Fruit fly (Drosophila melanogaster): ENCODE results near the gene btn.

btn gene

DNA sequence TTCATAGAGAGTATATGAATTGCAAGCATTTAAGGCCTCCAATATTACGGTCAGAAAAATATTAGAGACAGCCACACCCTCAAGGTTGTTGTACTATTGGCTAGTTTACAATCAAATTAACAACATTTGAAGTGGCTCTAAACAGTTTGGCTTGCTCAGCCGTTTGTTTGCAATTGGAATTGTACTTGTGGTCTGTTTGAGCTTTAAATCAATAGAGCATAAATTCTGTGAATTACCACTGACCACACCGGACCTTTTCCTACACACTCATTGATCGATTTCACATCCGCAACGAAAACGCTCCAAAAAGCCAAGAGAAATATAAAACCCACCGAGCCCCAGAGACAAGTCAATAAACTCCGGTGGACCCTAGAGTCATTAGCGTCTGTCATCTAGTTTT lies 12.8 kb downstream of the btn start (continued):
- TF ChIP-seq CG12659 (GFP tag; optimal IDR thresholded peaks at IDR 0.05) (peak; percentile 21), PHDP (tag; optimal IDR thresholded peaks at IDR 0.05) (peak; percentile 37), CG33557 (GFP tag; optimal IDR thresholded peaks at IDR 0.05) (peak; percentile 22), CG9609 (GFP tag; optimal IDR thresholded peaks at IDR 0.05) (no peak), Usf (GFP tag; optimal IDR thresholded peaks at IDR 0.05) (no peak), CG17328 (GFP tag; IDR thresholded peaks at IDR 0.05) (no peak), Sox100B (GFP tag; optimal IDR thresholded peaks at IDR 0.05) (peak; percentile 22), ac (GFP tag; optimal IDR thresholded peaks at IDR 0.05) (no peak), CG17359 (tag; optimal IDR thresholded peaks at IDR 0.05) (peak; percentile 39), bab2 (GFP tag; optimal IDR thresholded peaks at IDR 0.05) (no peak), HHEX (GFP tag; optimal IDR thresholded peaks at IDR 0.05) (peak; percentile 9), CG14441 (GFP tag; IDR thresholded peaks at IDR 0.05) (no peak), CG12769 (tag; optimal IDR thresholded peaks at IDR 0.05) (peak; percentile 6), HLH54F (GFP tag; optimal IDR thresholded peaks at IDR 0.05) (no peak), zfh2 (GFP tag; optimal IDR thresholded peaks at IDR 0.05) (no peak), CG18262 (tag; optimal IDR thresholded peaks at IDR 0.05) (no peak), CG8290 (GFP tag; optimal IDR thresholded peaks at IDR 0.05) (no peak), CG8290 (tag; optimal IDR thresholded peaks at IDR 0.05) (peak in 1 of 2 experiments; percentile 25), CG6813 (GFP tag; optimal IDR thresholded peaks at IDR 0.05) (peak; percentile 25), Med (GFP tag) (peak; percentile 75), CG14014 (GFP tag; IDR thresholded peaks at IDR 0.05) (peak; percentile 41; the same call in 1 of the 2 replicates), ATbp (GFP tag; optimal IDR thresholded peaks at IDR 0.05) (peak; percentile 64), yki (optimal IDR thresholded peaks at IDR 0.05) (no peak), BtbVII (GFP tag; optimal IDR thresholded peaks at IDR 0.05) (peak; percentile 36), CG1529 (GFP tag; optimal IDR thresholded peaks at IDR 0.05) (peak; percentile 34), CG2202 (tag; optimal IDR thresholded peaks at IDR 0.05) (peak; percentile 5), CG3281 (GFP tag; optimal IDR thresholded peaks at IDR 0.05) (peak; percentile 0), lab (GFP tag; optimal IDR thresholded peaks at IDR 0.05) (peak; percentile 51), Dip2 (GFP tag; IDR thresholded peaks at IDR 0.05) (no peak), Poxn (GFP tag; IDR thresholded peaks at IDR 0.05) (no peak), sens (GFP tag) (peak; percentile 15), Hmr (GFP tag; optimal IDR thresholded peaks at IDR 0.05) (peak; percentile 27), Vsx1 (GFP tag; optimal IDR thresholded peaks at IDR 0.05) (peak; percentile 14), kni (GFP tag; optimal IDR thresholded peaks at IDR 0.05) (peak; percentile 56), nmo (GFP tag; optimal IDR thresholded peaks at IDR 0.05) (no peak), Lhr (GFP tag; optimal IDR thresholded peaks at IDR 0.05) (no peak), Awh (GFP tag; IDR thresholded peaks at IDR 0.05) (0 out of 2 replicates have a peak, but pooled peaks have one; percentile 33), CG2875 (GFP tag; optimal IDR thresholded peaks at IDR 0.05) (peak; percentile 3), CG13296 (GFP tag; optimal IDR thresholded peaks at IDR 0.05) (peak; percentile 41), fd3F (GFP tag; optimal IDR thresholded peaks at IDR 0.05) (peak; percentile 17), CG17912 (GFP tag; optimal IDR thresholded peaks at IDR 0.05) (peak; percentile 20), CrebB (tag; optimal IDR thresholded peaks at IDR 0.05) (peak; percentile 35), grn (GFP tag; optimal IDR thresholded peaks at IDR 0.05) (no peak), CG14965 (GFP tag; optimal IDR thresholded peaks at IDR 0.05; ENCODE audit: borderline replicate concordance) (no peak), wek (GFP tag; optimal IDR thresholded peaks at IDR 0.05) (peak; percentile 58), inv (GFP tag; IDR thresholded peaks at IDR 0.05; ENCODE audit: partially characterized antibody) (no peak), NC2β (GFP tag; optimal IDR thresholded peaks at IDR 0.05) (no peak), nau (GFP tag; optimal IDR thresholded peaks at IDR 0.05) (peak; percentile 2), hkb (optimal IDR thresholded peaks at IDR 0.05) (no peak), hkb (GFP tag; IDR thresholded peaks at IDR 0.05) (peak; percentile 53; the same call in 1 of the 2 replicates), CG4707 (GFP tag; optimal IDR thresholded peaks at IDR 0.05) (peak; percentile 25)

Measured in whole organism, embryonic.